Worm (Caenorhabditis elegans) whole organism, mixed stage, embryonic: ENCODE results near the gene F44A6.5.

Experiments
- bed-3 ChIP-seq: fragments of 200-800 bp; sonication (Bioruptor generic); optimal IDR thresholded peaks from 3 replicates; lab custom pipeline; 2018; ENCODE audit warnings: mild to moderate bottlenecking, missing genetic modification characterization, moderate library complexity, missing compliant biosample characterization
- blmp-1 ChIP-seq: fragments of 150-350 bp; optimal IDR thresholded peaks from 2 replicates; lab custom pipeline; 2014; ENCODE audit warnings: missing biosample characterization, missing genetic modification characterization
- ceh-39 ChIP-seq: fragments of 150-350 bp; optimal IDR thresholded peaks from 2 replicates; lab custom pipeline; 2014; ENCODE audit warnings: missing biosample characterization, missing genetic modification characterization
- ceh-83 ChIP-seq: fragments of 200-800 bp; sonication (Bioruptor generic); optimal IDR thresholded peaks from 2 replicates; lab custom pipeline; 2018; ENCODE audit warnings: mild to moderate bottlenecking, missing genetic modification characterization, missing compliant biosample characterization
- ces-1 ChIP-seq: fragments of 150-350 bp; optimal IDR thresholded peaks from 2 replicates; lab custom pipeline; 2014; ENCODE audit warnings: missing biosample characterization, missing genetic modification reagents, missing genetic modification characterization
- cnd-1 ChIP-seq: fragments of 200-800 bp; sonication (Bioruptor generic); optimal IDR thresholded peaks from 2 replicates; lab custom pipeline; 2018; ENCODE audit warnings: mild to moderate bottlenecking, missing genetic modification characterization, missing compliant biosample characterization
- drap-1 ChIP-seq: fragments of 200-800 bp; sonication (Bioruptor generic); optimal IDR thresholded peaks from 3 replicates; lab custom pipeline; 2018; ENCODE audit warnings: mild to moderate bottlenecking, missing genetic modification characterization, missing compliant biosample characterization
- elt-1 ChIP-seq: sonication (generic microtip); optimal IDR thresholded peaks from 2 replicates; lab custom pipeline; 2017; ENCODE audit warnings: missing genetic modification characterization, mild to moderate bottlenecking, missing compliant biosample characterization, antibody characterized with exemption, moderate library complexity, borderline replicate concordance; ENCODE audit not compliant: insufficient read depth
- elt-3 ChIP-seq: fragments of 150-350 bp; optimal IDR thresholded peaks from 2 replicates; lab custom pipeline; 2014; ENCODE audit warnings: missing biosample characterization, missing genetic modification characterization
- flh-1 ChIP-seq: fragments of 200-800 bp; sonication (Bioruptor generic); optimal IDR thresholded peaks from 2 replicates; lab custom pipeline; 2018; ENCODE audit warnings: mild to moderate bottlenecking, missing genetic modification characterization, moderate library complexity, missing compliant biosample characterization
- ham-2 ChIP-seq: fragments of 200-800 bp; sonication (Bioruptor generic); optimal IDR thresholded peaks from 2 replicates; lab custom pipeline; 2018; ENCODE audit warnings: mild to moderate bottlenecking, missing genetic modification characterization, missing compliant biosample characterization
- hlh-1 ChIP-seq: fragments of 150-350 bp; optimal IDR thresholded peaks from 2 replicates; lab custom pipeline; 2014; ENCODE audit warnings: missing biosample characterization, missing genetic modification reagents, missing genetic modification characterization
- lin-13 ChIP-seq: fragments of 150-350 bp; optimal IDR thresholded peaks from 2 replicates; lab custom pipeline; 2014; ENCODE audit warnings: missing biosample characterization, missing genetic modification characterization
- lin-32 ChIP-seq: fragments of 200-800 bp; sonication (Bioruptor generic); optimal IDR thresholded peaks from 2 replicates; lab custom pipeline; 2018; ENCODE audit warnings: mild to moderate bottlenecking, missing genetic modification characterization, missing compliant biosample characterization
- lsy-2 ChIP-seq: fragments of 150-350 bp; optimal IDR thresholded peaks from 2 replicates; lab custom pipeline; 2014; ENCODE audit warnings: missing biosample characterization, missing genetic modification characterization
- mab-5 ChIP-seq: fragments of 150-350 bp; optimal IDR thresholded peaks from 2 replicates; lab custom pipeline; 2014; ENCODE audit warnings: missing biosample characterization, missing genetic modification characterization
- mep-1 ChIP-seq: fragments of 150-350 bp; optimal IDR thresholded peaks from 2 replicates; lab custom pipeline; 2017; ENCODE audit warnings: missing biosample characterization, missing genetic modification reagents, missing genetic modification characterization, inconsistent platforms
- mls-2 ChIP-seq: sonication (generic microtip); optimal IDR thresholded peaks from 2 replicates; lab custom pipeline; 2016; ENCODE audit warnings: mild to moderate bottlenecking, missing genetic modification characterization, moderate library complexity, missing compliant biosample characterization
- nhr-12 ChIP-seq: fragments of 150-350 bp; optimal IDR thresholded peaks from 2 replicates; lab custom pipeline; 2014; ENCODE audit warnings: missing biosample characterization, missing genetic modification characterization
- nhr-2 ChIP-seq: fragments of 150-350 bp; optimal IDR thresholded peaks from 2 replicates; lab custom pipeline; 2014; ENCODE audit warnings: missing biosample characterization, missing genetic modification characterization
- nhr-237 ChIP-seq: fragments of 150-350 bp; optimal IDR thresholded peaks from 2 replicates; lab custom pipeline; 2014; ENCODE audit warnings: missing biosample characterization, missing genetic modification characterization
- nhr-28 ChIP-seq: fragments of 150-350 bp; optimal IDR thresholded peaks from 2 replicates; lab custom pipeline; 2014; ENCODE audit warnings: missing biosample characterization, missing genetic modification characterization
- nhr-76 ChIP-seq: sonication (generic microtip); optimal IDR thresholded peaks from 2 replicates; lab custom pipeline; 2017; ENCODE audit warnings: missing biosample characterization, missing genetic modification characterization
- pha-4 ChIP-seq: fragments of 150-350 bp; optimal IDR thresholded peaks from 2 replicates; lab custom pipeline; 2018; ENCODE audit warnings: missing biosample characterization, missing genetic modification reagents, missing genetic modification characterization
- sem-2 ChIP-seq: fragments of 200-800 bp; sonication (Bioruptor generic); optimal IDR thresholded peaks from 2 replicates; lab custom pipeline; 2018; ENCODE audit warnings: mild to moderate bottlenecking, missing genetic modification characterization, missing compliant biosample characterization
- snpc-4 ChIP-seq: fragments of 150-350 bp; optimal IDR thresholded peaks from 2 replicates; lab custom pipeline; 2014; ENCODE audit warnings: missing biosample characterization, missing genetic modification characterization
- sptf-1 ChIP-seq: sonication (generic microtip); optimal IDR thresholded peaks from 2 replicates; lab custom pipeline; 2017; ENCODE audit warnings: mild to moderate bottlenecking, missing genetic modification characterization, moderate library complexity, missing compliant biosample characterization
- tbx-8 ChIP-seq: fragments of 200-800 bp; sonication (Bioruptor generic); optimal IDR thresholded peaks from 2 replicates; lab custom pipeline; 2018; ENCODE audit warnings: mild to moderate bottlenecking, missing genetic modification characterization, moderate library complexity, missing compliant biosample characterization
- unc-120 ChIP-seq: sonication (generic microtip); optimal IDR thresholded peaks from 2 replicates; lab custom pipeline; 2017; ENCODE audit warnings: missing genetic modification characterization, missing compliant biosample characterization; ENCODE audit not compliant: poor library complexity, severe bottlenecking
- unc-39 ChIP-seq: fragments of 150-350 bp; optimal IDR thresholded peaks from 2 replicates; lab custom pipeline; 2014; ENCODE audit warnings: missing biosample characterization, missing genetic modification characterization
- unc-62 ChIP-seq: fragments of 150-350 bp; optimal IDR thresholded peaks from 2 replicates; lab custom pipeline; 2014; ENCODE audit warnings: missing biosample characterization, missing genetic modification reagents, missing genetic modification characterization
- zip-8 ChIP-seq: fragments of 150-350 bp; optimal IDR thresholded peaks from 2 replicates; lab custom pipeline; 2014; ENCODE audit warnings: missing biosample characterization, missing genetic modification characterization
- ztf-11 ChIP-seq: fragments of 150-350 bp; optimal IDR thresholded peaks from 2 replicates; lab custom pipeline; 2014; ENCODE audit warnings: missing biosample characterization, missing genetic modification characterization

Gene F44A6.5

ce11 chrX:10208481-10208880 is 10.2 kb downstream of the F44A6.5 start:
- no peak for TF ChIP-seq drap-1 (GFP tag; lab: Kevin White, UChicago)
- no peak for TF ChIP-seq zip-8 (tag; lab: Kevin White, UChicago)
- no peak for TF ChIP-seq mab-5 (tag; lab: Kevin White, UChicago)
- no peak for TF ChIP-seq lsy-2 (tag; lab: Kevin White, UChicago)
- no peak for TF ChIP-seq mep-1
- no peak for TF ChIP-seq elt-3
- TF ChIP-seq unc-120 (tag; lab: Kevin White, UChicago) = no peak
- no peak for TF ChIP-seq ztf-11 (tag; lab: Kevin White, UChicago)
- no peak for TF ChIP-seq hlh-1
- no peak for TF ChIP-seq nhr-12
- no peak for TF ChIP-seq bed-3 (GFP tag; lab: Kevin White, UChicago)
- no peak for TF ChIP-seq unc-39

DNA sequence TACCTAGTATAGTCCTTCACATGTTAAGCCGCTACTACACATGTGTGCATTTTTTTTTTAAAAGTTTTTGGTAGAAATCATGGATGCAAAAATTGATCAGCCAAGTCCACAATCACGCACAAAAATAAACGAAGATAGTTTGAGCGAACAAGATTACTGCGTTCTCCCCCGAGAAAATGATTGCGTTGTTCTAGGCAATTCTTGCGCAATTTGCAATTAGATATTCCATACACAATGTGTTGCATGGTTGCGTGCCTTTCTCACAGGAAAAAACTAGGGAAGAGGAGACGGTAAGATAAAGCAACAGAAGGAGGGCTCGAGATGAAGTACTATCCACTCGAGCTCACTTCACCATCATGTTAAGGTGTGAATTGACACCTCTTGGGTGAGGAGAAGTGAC is 12.7 kb downstream of the F44A6.5 start:
- TF ChIP-seq flh-1 (GFP tag; lab: Kevin White, UChicago) (no peak), ham-2 (GFP tag; lab: Kevin White, UChicago) (no peak), zip-8 (tag; lab: Kevin White, UChicago) (peak; percentile 96), mls-2 (no peak), nhr-2 (peak; percentile 71), unc-39 (no peak)
- TF ChIP-seq, all 35 proteins: peak for 2

DNA sequence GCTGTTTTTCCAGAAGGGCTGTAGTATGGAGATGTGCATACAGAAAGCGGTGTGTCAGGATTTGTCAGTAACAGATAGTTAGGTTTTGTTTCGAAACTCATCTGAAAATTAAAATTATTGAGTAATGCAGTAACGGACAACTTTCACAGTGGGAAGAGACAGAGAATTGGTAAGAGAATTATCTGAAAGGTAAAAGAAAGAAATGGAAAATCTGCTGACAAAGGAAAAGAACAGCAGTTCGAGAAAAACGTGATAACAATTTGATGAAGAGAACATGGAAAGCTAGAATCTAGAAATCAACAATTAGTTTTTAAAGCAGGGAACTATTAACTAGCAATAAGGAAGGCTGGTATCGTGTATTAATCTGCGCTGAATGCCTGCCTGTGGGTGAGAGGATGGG is 13.4 kb downstream of the F44A6.5 start, which contains the start of gene sex-1:
Gene sex-1 (minus strand): TSS at position 101 of the 400 bp plus-strand sequence.
- TF ChIP-seq elt-1 (peak; percentile 11), lsy-2 (tag; lab: Kevin White, UChicago) (no peak)

DNA sequence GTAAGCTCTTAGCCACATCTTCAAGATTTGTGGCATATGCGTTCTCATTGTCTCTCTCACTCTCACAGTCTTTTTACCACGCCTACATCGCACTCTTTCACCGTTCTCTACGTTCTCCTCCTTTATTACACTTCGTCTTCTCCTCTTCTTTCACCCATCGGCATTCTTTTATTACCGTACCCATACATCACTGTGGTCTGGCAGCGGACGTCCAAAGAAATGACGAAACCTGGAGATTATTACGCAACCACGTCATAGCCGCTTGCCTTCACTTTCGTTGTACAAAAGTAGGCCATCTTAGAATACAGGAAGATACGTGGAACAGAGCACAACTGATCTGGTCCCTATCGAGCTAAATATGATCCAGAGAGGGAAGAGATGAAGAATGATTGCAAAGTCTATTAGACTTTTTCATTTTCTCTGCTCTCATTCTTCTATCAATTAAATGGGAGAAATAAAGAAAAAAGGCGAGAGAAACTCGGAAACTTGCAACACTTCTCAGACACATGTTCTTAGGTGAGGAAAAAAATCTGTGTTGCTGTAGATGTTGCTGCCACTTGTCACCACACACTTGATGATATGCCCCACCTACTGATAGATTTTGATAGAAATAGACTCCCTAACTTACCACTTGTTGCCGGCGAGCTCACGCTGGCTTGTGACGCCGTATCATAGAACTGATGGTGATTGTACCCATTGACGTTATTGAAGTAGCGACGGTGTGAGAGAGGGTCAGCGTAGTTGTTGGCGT is 14.2 kb downstream of the F44A6.5 start:
- TF ChIP-seq nhr-237 (tag; lab: Kevin White, UChicago) (no peak), tbx-8 (GFP tag; lab: Kevin White, UChicago) (no peak), zip-8 (tag; lab: Kevin White, UChicago) (peak; percentile 94), ces-1 (GFP tag; lab: Kevin White, UChicago) (no peak), nhr-76 (tag; lab: Kevin White, UChicago) (no peak), ceh-83 (GFP tag; lab: Kevin White, UChicago) (no peak), ham-2 (GFP tag; lab: Kevin White, UChicago) (peak; percentile 40), pha-4 (tag; lab: Kevin White, UChicago) (no peak), ztf-11 (tag; lab: Kevin White, UChicago) (peak; percentile 24), blmp-1 (tag; lab: Kevin White, UChicago) (peak; percentile 53), elt-3 (no peak), ceh-39 (peak; percentile 58), cnd-1 (tag; lab: Kevin White, UChicago) (peak; percentile 57), elt-1 (no peak), bed-3 (GFP tag; lab: Kevin White, UChicago) (no peak), lin-32 (GFP tag; lab: Kevin White, UChicago) (no peak), snpc-4 (tag; lab: Kevin White, UChicago) (no peak), hlh-1 (no peak), sptf-1 (tag; lab: Kevin White, UChicago) (peak; percentile 21), unc-120 (tag; lab: Kevin White, UChicago) (no peak), lin-13 (tag; lab: Kevin White, UChicago) (no peak), lsy-2 (tag; lab: Kevin White, UChicago) (peak; percentile 72), unc-62 (GFP tag; lab: Kevin White, UChicago) (peak; percentile 85), mep-1 (peak; percentile 0), unc-39 (no peak), nhr-28 (tag; lab: Kevin White, UChicago) (no peak), mls-2 (peak; percentile 21), nhr-2 (peak; percentile 70), mab-5 (tag; lab: Kevin White, UChicago) (no peak), sem-2 (GFP tag; lab: Kevin White, UChicago) (no peak)
